Worm (Caenorhabditis elegans) whole organism, L4 larva: ENCODE measurements around the gene srbc-42.

ENCODE experiments used
- D1046.2 ChIP-seq: fragments of 200-800 bp; sonication (Bioruptor generic); IDR thresholded peaks from 2 replicates; pipeline ENCODE4 v1.3.6; 2022; ENCODE audit warnings: missing genetic modification characterization, missing compliant biosample characterization
- F10B5.3 ChIP-seq: sonication (generic microtip); optimal IDR thresholded peaks from 2 replicates; lab custom pipeline; 2016; ENCODE audit warnings: mild to moderate bottlenecking, missing genetic modification characterization, missing compliant biosample characterization
- F26F4.8 ChIP-seq: fragments of 200-800 bp; sonication (Bioruptor generic); conservative IDR thresholded peaks from 2 replicates; pipeline ENCODE4 v1.3.6; 2022; ENCODE audit warnings: missing genetic modification characterization, missing compliant biosample characterization
- F44E2.7 ChIP-seq: fragments of 200-800 bp; sonication (Bioruptor generic); IDR thresholded peaks from 2 replicates; pipeline ENCODE4 v2.1.2; 2022; ENCODE audit warnings: missing genetic modification characterization, missing compliant biosample characterization
- Y5F2A.4 ChIP-seq: fragments of 200-800 bp; sonication (Bioruptor generic); optimal IDR thresholded peaks from 2 replicates; lab custom pipeline; 2018; ENCODE audit warnings: mild to moderate bottlenecking, missing genetic modification characterization, missing compliant biosample characterization
- Y75B8A.6 ChIP-seq: fragments of 200-800 bp; sonication (Bioruptor generic); IDR thresholded peaks from 2 replicates; pipeline ENCODE4 v1.3.6; 2022; ENCODE audit warnings: missing genetic modification reagents, missing genetic modification characterization, missing compliant biosample characterization
- arid-1 ChIP-seq: fragments of 200-800 bp; sonication (Bioruptor generic); conservative IDR thresholded peaks from 2 replicates; pipeline ENCODE4 v1.3.6; 2022; ENCODE audit warnings: missing genetic modification reagents, missing genetic modification characterization, missing compliant biosample characterization
- ceh-44 ChIP-seq: fragments of 200-800 bp; sonication (Bioruptor generic); IDR thresholded peaks from 2 replicates; pipeline ENCODE4 v1.3.6; 2022; ENCODE audit warnings: missing genetic modification reagents, missing genetic modification characterization, missing compliant biosample characterization
- daf-12 ChIP-seq: fragments of 150-350 bp; optimal IDR thresholded peaks from 2 replicates; lab custom pipeline; 2014; ENCODE audit warnings: missing biosample characterization, missing genetic modification reagents, missing genetic modification characterization
- daf-16 ChIP-seq, 3 experiments: sonication (generic microtip); optimal IDR thresholded peaks; 2 replicates each; lab custom pipeline; 2016 to 2017; ENCODE audit warnings: missing genetic modification characterization in 3 of 3, missing genetic modification reagents in 3 of 3, mild to moderate bottlenecking in 2 of 3, missing compliant biosample characterization in 2 of 3, missing biosample characterization in 1 of 3, moderate library complexity in 1 of 3
- daf-19 ChIP-seq: fragments of 200-800 bp; sonication (Bioruptor generic); conservative IDR thresholded peaks from 2 replicates; pipeline ENCODE4 v1.3.6; 2022; ENCODE audit warnings: missing genetic modification characterization, missing compliant biosample characterization
- dmd-6 ChIP-seq: fragments of 200-800 bp; sonication (Bioruptor generic); IDR thresholded peaks from 2 replicates; pipeline ENCODE4 v1.3.6; 2022; ENCODE audit warnings: missing genetic modification reagents, missing genetic modification characterization, missing compliant biosample characterization
- dmd-8 ChIP-seq: fragments of 200-800 bp; sonication (Bioruptor generic); IDR thresholded peaks from 2 replicates; pipeline ENCODE4 v1.3.6; 2022; ENCODE audit warnings: missing genetic modification characterization, missing compliant biosample characterization
- dmd-9 ChIP-seq: fragments of 200-800 bp; sonication (Bioruptor generic); IDR thresholded peaks from 2 replicates; pipeline ENCODE4 v1.3.6; 2022; ENCODE audit warnings: missing genetic modification reagents, missing genetic modification characterization, missing compliant biosample characterization
- dve-1 ChIP-seq: sonication (generic microtip); optimal IDR thresholded peaks from 2 replicates; lab custom pipeline; 2017; ENCODE audit warnings: antibody characterized with exemption, mild to moderate bottlenecking, missing genetic modification characterization, missing compliant biosample characterization; ENCODE audit not compliant: insufficient read depth
- egl-27 ChIP-seq: sonication (generic microtip); optimal IDR thresholded peaks from 3 replicates; lab custom pipeline; 2017; ENCODE audit warnings: missing biosample characterization, missing genetic modification reagents, missing genetic modification characterization
- egl-43 ChIP-seq: fragments of 200-800 bp; sonication (Bioruptor generic); IDR thresholded peaks from 2 replicates; pipeline ENCODE4 v1.3.6; 2022; ENCODE audit warnings: missing genetic modification reagents, missing genetic modification characterization, missing compliant biosample characterization
- hlh-11 ChIP-seq: fragments of 200-800 bp; sonication (Bioruptor generic); optimal IDR thresholded peaks from 2 replicates; lab custom pipeline; 2018; ENCODE audit warnings: mild to moderate bottlenecking, missing genetic modification characterization, missing compliant biosample characterization
- hlh-30 ChIP-seq: sonication (generic microtip); optimal IDR thresholded peaks from 2 replicates; lab custom pipeline; 2017; ENCODE audit warnings: antibody characterized with exemption, mild to moderate bottlenecking, missing genetic modification characterization, missing compliant biosample characterization; ENCODE audit not compliant: insufficient read depth
- lin-1 ChIP-seq: fragments of 200-800 bp; sonication (Bioruptor generic); IDR thresholded peaks from 2 replicates; pipeline ENCODE4 v1.3.6; 2022; ENCODE audit warnings: missing genetic modification reagents, missing genetic modification characterization, missing compliant biosample characterization
- lin-13 ChIP-seq: fragments of 150-350 bp; optimal IDR thresholded peaks from 2 replicates; lab custom pipeline; 2014; ENCODE audit warnings: missing biosample characterization, missing genetic modification reagents, missing genetic modification characterization
- lin-15B ChIP-seq: fragments of 150-350 bp; sonication (generic microtip); optimal IDR thresholded peaks from 3 replicates; lab custom pipeline; 2014; ENCODE audit warnings: missing biosample characterization, missing genetic modification characterization
- lin-29 ChIP-seq: fragments of 200-800 bp; sonication (Bioruptor generic); IDR thresholded peaks from 2 replicates; pipeline ENCODE4 v1.3.6; 2022; ENCODE audit warnings: missing genetic modification reagents, missing genetic modification characterization, missing compliant biosample characterization
- lsy-2 ChIP-seq, 2 experiments: fragments of 150-350 bp in 1 of 2; sonication (generic microtip) in 1 of 2; optimal IDR thresholded peaks; 2 replicates each; lab custom pipeline; 2014 to 2017; ENCODE audit warnings: missing biosample characterization in 2 of 2, missing genetic modification characterization in 2 of 2
- madf-9 ChIP-seq: fragments of 200-800 bp; sonication (Bioruptor generic); conservative IDR thresholded peaks from 2 replicates; pipeline ENCODE4 v1.3.6; 2022; ENCODE audit warnings: missing genetic modification reagents, missing genetic modification characterization, missing compliant biosample characterization
- mdl-1 ChIP-seq, 2 experiments: fragments of 150-350 bp in 1 of 2; sonication (generic microtip) in 1 of 2; optimal IDR thresholded peaks; 2 replicates each; lab custom pipeline; 2014 to 2017; ENCODE audit warnings: missing biosample characterization in 2 of 2, missing genetic modification characterization in 2 of 2
- nhr-237 ChIP-seq: sonication (generic microtip); optimal IDR thresholded peaks from 2 replicates; lab custom pipeline; 2017; ENCODE audit warnings: missing biosample characterization, missing genetic modification characterization
- nhr-25 ChIP-seq: sonication (generic microtip); optimal IDR thresholded peaks from 2 replicates; lab custom pipeline; 2017; ENCODE audit warnings: missing genetic modification characterization, mild to moderate bottlenecking, missing compliant biosample characterization, antibody characterized with exemption, moderate library complexity, borderline replicate concordance; ENCODE audit not compliant: insufficient read depth
- nhr-28 ChIP-seq: fragments of 150-350 bp; optimal IDR thresholded peaks from 2 replicates; lab custom pipeline; 2014; ENCODE audit warnings: missing biosample characterization, missing genetic modification characterization
- nhr-77 ChIP-seq: fragments of 150-350 bp; optimal IDR thresholded peaks from 2 replicates; lab custom pipeline; 2014; ENCODE audit warnings: missing biosample characterization, missing genetic modification characterization
- php-3 ChIP-seq: fragments of 200-800 bp; sonication (Bioruptor generic); IDR thresholded peaks from 2 replicates; pipeline ENCODE4 v1.3.6; 2022; ENCODE audit warnings: missing genetic modification reagents, missing genetic modification characterization, missing compliant biosample characterization
- pqm-1 ChIP-seq: sonication (generic microtip); optimal IDR thresholded peaks from 2 replicates; lab custom pipeline; 2017; ENCODE audit warnings: missing biosample characterization, missing genetic modification characterization
- set-16 ChIP-seq: fragments of 200-800 bp; sonication (Bioruptor generic); IDR thresholded peaks from 2 replicates; pipeline ENCODE4 v1.3.6; 2022; ENCODE audit warnings: missing genetic modification reagents, missing genetic modification characterization, missing compliant biosample characterization
- skn-1 ChIP-seq: fragments of 150-350 bp; optimal IDR thresholded peaks from 2 replicates; lab custom pipeline; 2014; ENCODE audit warnings: missing biosample characterization, missing genetic modification characterization
- snpc-4 ChIP-seq: fragments of 150-350 bp; optimal IDR thresholded peaks from 2 replicates; lab custom pipeline; 2014; ENCODE audit warnings: missing biosample characterization, missing genetic modification characterization
- tag-97 ChIP-seq: fragments of 200-800 bp; sonication (Bioruptor generic); IDR thresholded peaks from 2 replicates; pipeline ENCODE4 v1.3.6; 2022; ENCODE audit warnings: missing genetic modification characterization, missing compliant biosample characterization
- unc-39 ChIP-seq: sonication (generic microtip); optimal IDR thresholded peaks from 2 replicates; lab custom pipeline; 2017; ENCODE audit warnings: missing biosample characterization, missing genetic modification characterization
- vab-7 ChIP-seq: fragments of 200-800 bp; sonication (Bioruptor generic); IDR thresholded peaks from 2 replicates; pipeline ENCODE4 v1.3.6; 2022; ENCODE audit warnings: missing genetic modification reagents, missing genetic modification characterization, missing compliant biosample characterization
- zip-11 ChIP-seq: fragments of 200-800 bp; sonication (Bioruptor generic); IDR thresholded peaks from 2 replicates; pipeline ENCODE4 v1.3.6; 2022; ENCODE audit warnings: missing genetic modification characterization, missing compliant biosample characterization

The srbc-42 gene

ce11 chrV:2206181-2206580, 15.2 kb upstream of the srbc-42 start, which contains the start of gene srt-40:
TSS of gene srt-40 (minus strand) at chrV:2206281.
- TF ChIP-seq unc-39 = no peak
- TF ChIP-seq lin-13 = no peak
- no peak for TF ChIP-seq Y5F2A.4 (GFP tag; lab: Kevin White, UChicago)
- TF ChIP-seq nhr-25 = no peak
- no peak for TF ChIP-seq zip-11
- TF ChIP-seq lsy-2 (tag; optimal IDR thresholded peaks at IDR 0.05; lab: Kevin White, UChicago) = no peak
- TF ChIP-seq D1046.2 (GFP tag; lab: Robert Waterston, UW) = no peak
- TF ChIP-seq snpc-4 (tag; lab: Kevin White, UChicago) = no peak
- no peak for TF ChIP-seq egl-27 (tag; lab: Kevin White, UChicago)
- TF ChIP-seq dmd-8 (GFP tag; lab: Robert Waterston, UW) = no peak
- TF ChIP-seq lin-1 = no peak

ce11 chrV:2204080-2204479, 13.1 kb upstream of the srbc-42 start, which contains the start of gene cyp-33C12:
TSS of gene cyp-33C12 (minus strand) at chrV:2204400.
- no peak for TF ChIP-seq egl-27 (tag; lab: Kevin White, UChicago)
- TF ChIP-seq nhr-77 (tag; lab: Kevin White, UChicago) = no peak
- TF ChIP-seq F10B5.3 (tag; lab: Kevin White, UChicago) = no peak

ce11 chrV:2201240-2201639, 10.2 kb upstream of the srbc-42 start, which contains the start of gene cyp-32B1:
TSS of gene cyp-32B1 (minus strand) at chrV:2201415.
- no peak for TF ChIP-seq vab-7
- TF ChIP-seq F10B5.3 (tag; lab: Kevin White, UChicago) = no peak
- no peak for TF ChIP-seq daf-16 (GFP tag; optimal IDR thresholded peaks at IDR 0.05; lab: Kevin White, UChicago)
- peak; percentile 67 for TF ChIP-seq daf-16 (tag; optimal IDR thresholded peaks at IDR 0.05; lab: Kevin White, UChicago)
- TF ChIP-seq dmd-9 = no peak
- TF ChIP-seq lin-15B = no peak
- TF ChIP-seq skn-1 (tag; lab: Kevin White, UChicago) = no peak
- peak; percentile 37 for TF ChIP-seq nhr-28
- TF ChIP-seq pqm-1 = peak; percentile 29
- TF ChIP-seq egl-27 (tag; lab: Kevin White, UChicago) = no peak
- no peak for TF ChIP-seq ceh-44 (GFP tag; lab: Robert Waterston, UW)
- no peak for TF ChIP-seq lin-13
- no peak for TF ChIP-seq Y75B8A.6 (GFP tag; lab: Robert Waterston, UW)
- TF ChIP-seq arid-1 (GFP tag; lab: Robert Waterston, UW) = no peak
- TF ChIP-seq dmd-6 = peak; percentile 50; the same call in 1 of the 2 replicates
- TF ChIP-seq hlh-11 (tag; lab: Kevin White, UChicago) = peak; percentile 2
- no peak for TF ChIP-seq F26F4.8 (GFP tag; lab: Robert Waterston, UW)
- TF ChIP-seq F44E2.7 (GFP tag; lab: Robert Waterston, UW) = no peak
- no peak for TF ChIP-seq tag-97
- no peak for TF ChIP-seq daf-19 (GFP tag; lab: Robert Waterston, UW)
- TF ChIP-seq php-3 = 0 out of 2 replicates have a peak, but pooled peaks have one; percentile 35
- TF ChIP-seq Y5F2A.4 (GFP tag; lab: Kevin White, UChicago) = no peak
- peak; percentile 52 for TF ChIP-seq dve-1 (tag; lab: Kevin White, UChicago)
- no peak for TF ChIP-seq nhr-237
- TF ChIP-seq hlh-30 = no peak
- TF ChIP-seq mdl-1 (tag; optimal IDR thresholded peaks at IDR 0.05; lab: Kevin White, UChicago) = peak in 1 of 2 experiments; percentile 15

DNA sequence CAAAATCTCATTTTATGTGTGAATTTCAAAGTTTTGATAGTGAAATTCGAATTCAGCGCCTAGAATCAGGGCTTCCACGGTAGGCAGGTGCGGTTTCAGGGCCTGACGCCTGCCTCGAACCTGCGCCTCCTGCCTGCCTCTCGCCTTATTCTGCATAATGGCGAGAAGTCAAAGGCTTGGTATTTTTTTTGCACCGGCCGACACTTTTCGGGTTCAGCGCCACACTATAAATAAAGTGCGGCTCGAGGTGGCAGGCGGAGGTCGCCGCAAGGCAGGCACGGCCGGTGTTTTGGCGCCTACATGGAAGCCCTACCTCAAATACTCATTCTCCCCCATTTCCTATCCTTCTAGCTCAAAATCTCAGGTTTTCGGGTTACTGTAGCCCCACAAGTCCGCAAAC, 9.4 kb upstream of the srbc-42 start:
- TF ChIP-seq dmd-8 (GFP tag; lab: Robert Waterston, UW) (no peak), set-16 (GFP tag; lab: Robert Waterston, UW) (peak; percentile 69; the same call in 1 of the 2 replicates), madf-9 (GFP tag; lab: Robert Waterston, UW) (no peak), egl-43 (GFP tag; lab: Robert Waterston, UW) (0 out of 2 replicates have a peak, but pooled peaks have one; percentile 3), nhr-237 (no peak), dmd-6 (no peak), daf-12 (tag; lab: Kevin White, UChicago) (no peak), lin-29 (GFP tag; lab: Robert Waterston, UW) (no peak), nhr-28 (no peak), Y75B8A.6 (GFP tag; lab: Robert Waterston, UW) (no peak)
